Fruit fly (Drosophila melanogaster): ENCODE measurements around the gene Dh44.
"Not testable (repeated sequence)": the region's sequence is repeated elsewhere in the genome, so short reads cannot be mapped to it uniquely, and the experiment has no call there.

Gene Dh44

dm6 chr3R:9679746-9680145, 41.8 kb downstream of the Dh44 start, which contains the start of gene nmdyn-D7:
nmdyn-D7 (plus strand) TSS chr3R:9679939.
- TF ChIP-seq CG12768 (GFP tag; optimal IDR thresholded peaks at IDR 0.05), result no peak
- peak; percentile 89 for TF ChIP-seq CG14711 (tag; optimal IDR thresholded peaks at IDR 0.05)

- TF ChIP-seq ovo (GFP tag; optimal IDR thresholded peaks at IDR 0.05), result no peak
- no peak for TF ChIP-seq CG1620 (GFP tag; optimal IDR thresholded peaks at IDR 0.05)
- TF ChIP-seq Clk (GFP tag; optimal IDR thresholded peaks at IDR 0.05), result no peak
- no peak for TF ChIP-seq Mnt (GFP tag; optimal IDR thresholded peaks at IDR 0.05)
- no peak for TF ChIP-seq CG7045 (GFP tag; optimal IDR thresholded peaks at IDR 0.05)
- TF ChIP-seq tj (GFP tag; optimal IDR thresholded peaks at IDR 0.05), result no peak
- no peak for TF ChIP-seq CG14711 (tag; optimal IDR thresholded peaks at IDR 0.05)
- TF ChIP-seq pad (GFP tag; optimal IDR thresholded peaks at IDR 0.05), result no peak
- no peak for TF ChIP-seq CG11617 (GFP tag; optimal IDR thresholded peaks at IDR 0.05)
- no peak for TF ChIP-seq kay (GFP tag; ENCODE audit: borderline replicate concordance)
- TF ChIP-seq Crg-1 (GFP tag; optimal IDR thresholded peaks at IDR 0.05), result no peak
- TF ChIP-seq toe (GFP tag; optimal IDR thresholded peaks at IDR 0.05), result no peak
- TF ChIP-seq CG33017 (tag; optimal IDR thresholded peaks at IDR 0.05), result no peak
Observed at dm6 chr3R:9683064-9683682, 45.2 kb downstream of the Dh44 start.

- TF ChIP-seq tj (GFP tag; optimal IDR thresholded peaks at IDR 0.05), result no peak
- no peak for TF ChIP-seq Mnt (GFP tag; optimal IDR thresholded peaks at IDR 0.05)
- no peak for TF ChIP-seq CG1620 (GFP tag; optimal IDR thresholded peaks at IDR 0.05)
- TF ChIP-seq pad (GFP tag; optimal IDR thresholded peaks at IDR 0.05), result no peak
- TF ChIP-seq CG7101 (tag; optimal IDR thresholded peaks at IDR 0.05), result no peak
- TF ChIP-seq cnc (optimal IDR thresholded peaks at IDR 0.05), result no peak
- TF ChIP-seq toe (GFP tag; optimal IDR thresholded peaks at IDR 0.05), result no peak
- TF ChIP-seq CG12768 (GFP tag; optimal IDR thresholded peaks at IDR 0.05), result no peak
- no peak for TF ChIP-seq bab1 (GFP tag; optimal IDR thresholded peaks at IDR 0.05)
- no peak for TF ChIP-seq Hr96 (GFP tag; optimal IDR thresholded peaks at IDR 0.05)
- no peak for TF ChIP-seq cic (GFP tag; optimal IDR thresholded peaks at IDR 0.05)
Observed at dm6 chr3R:9684125-9684524, 46.1 kb downstream of the Dh44 start, which contains the start of gene CG9444. CG9444 (minus strand) TSS chr3R:9684264.

dm6 chr3R:9685376-9685775, 47.4 kb downstream of the Dh44 start, which contains the start of the genes eca and CG18542:
eca (minus strand) TSS chr3R:9685476.
CG18542 (plus strand) TSS chr3R:9685760.
- TF ChIP-seq CG7045, bab1, CG12768 (GFP tag; optimal IDR thresholded peaks at IDR 0.05): not testable (repeated sequence)

- TF ChIP-seq ovo (GFP tag; optimal IDR thresholded peaks at IDR 0.05); CG7101 (tag; optimal IDR thresholded peaks at IDR 0.05); Crg-1 (GFP tag; optimal IDR thresholded peaks at IDR 0.05): not testable (repeated sequence)
Observed at dm6 chr3R:9692675-9693129, 54.7 kb downstream of the Dh44 start, which contains the start of the genes Unc-115b, p24-2 and CG32939. Unc-115b (minus strand) TSS chr3R:9692775. p24-2 (minus strand) TSS chr3R:9692794. CG32939 (plus strand) TSS chr3R:9693079.

dm6 chr3R:9694999-9695398, 57.0 kb downstream of the Dh44 start:
- TF ChIP-seq CG33017 (tag; optimal IDR thresholded peaks at IDR 0.05) (no peak), tj (GFP tag; optimal IDR thresholded peaks at IDR 0.05) (no peak), CG11617 (GFP tag; optimal IDR thresholded peaks at IDR 0.05) (no peak), bab1 (GFP tag; optimal IDR thresholded peaks at IDR 0.05) (no peak), CG7101 (tag; optimal IDR thresholded peaks at IDR 0.05) (no peak), pad (GFP tag; optimal IDR thresholded peaks at IDR 0.05) (no peak), cic (GFP tag; optimal IDR thresholded peaks at IDR 0.05) (no peak), CG14711 (tag; optimal IDR thresholded peaks at IDR 0.05) (no peak), Clk (GFP tag; optimal IDR thresholded peaks at IDR 0.05) (no peak), CG12768 (GFP tag; optimal IDR thresholded peaks at IDR 0.05) (no peak)
